Worm (Caenorhabditis elegans): Measurements from ENCODE around the gene igcm-3.

The igcm-3 gene

ce11 chrX:2705809-2706378 is at the start of gene igcm-3:
Gene igcm-3, minus strand, starts transcription at chrX:2705859.
- TF ChIP-seq med-1 (GFP tag; optimal IDR thresholded peaks at IDR 0.05; ENCODE audit: insufficient read depth) (no peak), tab-1 (GFP tag; IDR thresholded peaks at IDR 0.05) (no peak), ref-1 (GFP tag; conservative IDR thresholded peaks at IDR 0.05) (no peak), ztf-29 (GFP tag; IDR thresholded peaks at IDR 0.05) (0 out of 2 replicates have a peak, but pooled peaks have one; percentile 13), klf-2 (GFP tag; conservative IDR thresholded peaks at IDR 0.05) (peak; percentile 51; the same call in 1 of the 2 replicates), cog-1 (tag; optimal IDR thresholded peaks at IDR 0.05) (no peak), T22C8.4 (GFP tag; IDR thresholded peaks at IDR 0.05) (no peak), ztf-23 (GFP tag; IDR thresholded peaks at IDR 0.05) (no peak), flt-1 (GFP tag; IDR thresholded peaks at IDR 0.05) (peak; percentile 64)

ce11 chrX:2754036-2754941 is 48.6 kb upstream of the igcm-3 start:
- TF ChIP-seq med-1 (GFP tag; optimal IDR thresholded peaks at IDR 0.05; ENCODE audit: insufficient read depth) (no peak), klf-2 (GFP tag; conservative IDR thresholded peaks at IDR 0.05) (no peak), flt-1 (GFP tag; IDR thresholded peaks at IDR 0.05) (no peak), tab-1 (GFP tag; IDR thresholded peaks at IDR 0.05) (no peak), ztf-29 (GFP tag; IDR thresholded peaks at IDR 0.05) (no peak), cog-1 (tag; optimal IDR thresholded peaks at IDR 0.05) (no peak), ref-1 (GFP tag; conservative IDR thresholded peaks at IDR 0.05) (no peak), ztf-23 (GFP tag; IDR thresholded peaks at IDR 0.05) (no peak), T22C8.4 (GFP tag; IDR thresholded peaks at IDR 0.05) (no peak)

ce11 chrX:2752841-2753240 is 47.2 kb upstream of the igcm-3 start:
- TF ChIP-seq ref-1 (GFP tag; conservative IDR thresholded peaks at IDR 0.05) = no peak
- no peak for TF ChIP-seq ztf-29 (GFP tag; IDR thresholded peaks at IDR 0.05)
- no peak for TF ChIP-seq klf-2 (GFP tag; conservative IDR thresholded peaks at IDR 0.05)
- TF ChIP-seq T22C8.4 (GFP tag; IDR thresholded peaks at IDR 0.05) = no peak
- no peak for TF ChIP-seq cog-1 (tag; optimal IDR thresholded peaks at IDR 0.05)
- TF ChIP-seq flt-1 (GFP tag; IDR thresholded peaks at IDR 0.05) = no peak
- no peak for TF ChIP-seq ztf-23 (GFP tag; IDR thresholded peaks at IDR 0.05)
- no peak for TF ChIP-seq tab-1 (GFP tag; IDR thresholded peaks at IDR 0.05)
- no peak for TF ChIP-seq med-1 (GFP tag; optimal IDR thresholded peaks at IDR 0.05; ENCODE audit: insufficient read depth)

ce11 chrX:2748908-2749307 is 43.2 kb upstream of the igcm-3 start:
- TF ChIP-seq flt-1 (GFP tag; IDR thresholded peaks at IDR 0.05) = no peak
- TF ChIP-seq ref-1 (GFP tag; conservative IDR thresholded peaks at IDR 0.05) = no peak
- TF ChIP-seq T22C8.4 (GFP tag; IDR thresholded peaks at IDR 0.05) = no peak
- TF ChIP-seq cog-1 (tag; optimal IDR thresholded peaks at IDR 0.05) = no peak
- TF ChIP-seq med-1 (GFP tag; optimal IDR thresholded peaks at IDR 0.05; ENCODE audit: insufficient read depth) = no peak

- TF ChIP-seq klf-2 (GFP tag; conservative IDR thresholded peaks at IDR 0.05) (no peak), ztf-29 (GFP tag; IDR thresholded peaks at IDR 0.05) (no peak), med-1 (GFP tag; optimal IDR thresholded peaks at IDR 0.05; ENCODE audit: insufficient read depth) (no peak), tab-1 (GFP tag; IDR thresholded peaks at IDR 0.05) (no peak), ztf-23 (GFP tag; IDR thresholded peaks at IDR 0.05) (no peak), cog-1 (tag; optimal IDR thresholded peaks at IDR 0.05) (no peak), flt-1 (GFP tag; IDR thresholded peaks at IDR 0.05) (no peak), T22C8.4 (GFP tag; IDR thresholded peaks at IDR 0.05) (no peak), ref-1 (GFP tag; conservative IDR thresholded peaks at IDR 0.05) (no peak)
These were observed 25.8 kb upstream of the igcm-3 start for ce11 chrX:2731416-2731815.

ce11 chrX:2729857-2730256 is 24.2 kb upstream of the igcm-3 start:
- TF ChIP-seq flt-1 (GFP tag; IDR thresholded peaks at IDR 0.05) = no peak
- no peak for TF ChIP-seq med-1 (GFP tag; optimal IDR thresholded peaks at IDR 0.05; ENCODE audit: insufficient read depth)
- TF ChIP-seq tab-1 (GFP tag; IDR thresholded peaks at IDR 0.05) = no peak
- no peak for TF ChIP-seq ztf-29 (GFP tag; IDR thresholded peaks at IDR 0.05)
- TF ChIP-seq ref-1 (GFP tag; conservative IDR thresholded peaks at IDR 0.05) = no peak
- TF ChIP-seq ztf-23 (GFP tag; IDR thresholded peaks at IDR 0.05) = no peak
- TF ChIP-seq klf-2 (GFP tag; conservative IDR thresholded peaks at IDR 0.05) = no peak
- no peak for TF ChIP-seq cog-1 (tag; optimal IDR thresholded peaks at IDR 0.05)

- no peak for TF ChIP-seq flt-1 (GFP tag; IDR thresholded peaks at IDR 0.05)
- TF ChIP-seq klf-2 (GFP tag; conservative IDR thresholded peaks at IDR 0.05) = no peak
- no peak for TF ChIP-seq ztf-23 (GFP tag; IDR thresholded peaks at IDR 0.05)
- no peak for TF ChIP-seq ztf-29 (GFP tag; IDR thresholded peaks at IDR 0.05)
- no peak for TF ChIP-seq tab-1 (GFP tag; IDR thresholded peaks at IDR 0.05)
- TF ChIP-seq ref-1 (GFP tag; conservative IDR thresholded peaks at IDR 0.05) = no peak
- no peak for TF ChIP-seq cog-1 (tag; optimal IDR thresholded peaks at IDR 0.05)
- TF ChIP-seq T22C8.4 (GFP tag; IDR thresholded peaks at IDR 0.05) = no peak
- no peak for TF ChIP-seq med-1 (GFP tag; optimal IDR thresholded peaks at IDR 0.05; ENCODE audit: insufficient read depth)
These were observed 22.0 kb upstream of the igcm-3 start for ce11 chrX:2727681-2728080.

ce11 chrX:2712984-2713383 is 7.3 kb upstream of the igcm-3 start:
- TF ChIP-seq med-1 (GFP tag; optimal IDR thresholded peaks at IDR 0.05; ENCODE audit: insufficient read depth) (no peak), ref-1 (GFP tag; conservative IDR thresholded peaks at IDR 0.05) (no peak), cog-1 (tag; optimal IDR thresholded peaks at IDR 0.05) (peak; percentile 26)

ce11 chrX:2709183-2709582 is 3.5 kb upstream of the igcm-3 start:
- TF ChIP-seq cog-1 (tag; optimal IDR thresholded peaks at IDR 0.05) = no peak
- no peak for TF ChIP-seq klf-2 (GFP tag; conservative IDR thresholded peaks at IDR 0.05)
- no peak for TF ChIP-seq T22C8.4 (GFP tag; IDR thresholded peaks at IDR 0.05)
- no peak for TF ChIP-seq ztf-23 (GFP tag; IDR thresholded peaks at IDR 0.05)
- no peak for TF ChIP-seq tab-1 (GFP tag; IDR thresholded peaks at IDR 0.05)
